Worm (Caenorhabditis elegans) whole organism, L1 larva: ENCODE results near the gene D2023.3.

ENCODE experiments used
- ceh-88 ChIP-seq: fragments of 200-800 bp; sonication (Bioruptor generic); IDR thresholded peaks from 2 replicates; pipeline ENCODE4 v1.3.6; 2022; ENCODE audit warnings: missing genetic modification characterization, missing compliant biosample characterization
- efl-1 ChIP-seq, 4 experiments: fragments of 150-350 bp; optimal IDR thresholded peaks in 3 of 4; peaks in 1 of 4; 1 replicate in 1 of 4; 2 replicates in 3 of 4; lab custom pipeline; 2014; ENCODE audit warnings: missing biosample characterization in 2 of 4, missing genetic modification characterization in 2 of 4, missing genetic modification reagents in 2 of 4
- egl-27 ChIP-seq, 2 experiments: fragments of 150-350 bp in 1 of 2; sonication (generic microtip); optimal IDR thresholded peaks; 3 replicates each; lab custom pipeline; 2017 to 2018; ENCODE audit warnings: missing biosample characterization in 2 of 2, missing genetic modification characterization in 2 of 2, missing genetic modification reagents in 2 of 2
- lin-39 ChIP-seq: fragments of 150-350 bp; optimal IDR thresholded peaks from 2 replicates; lab custom pipeline; 2014; ENCODE audit warnings: missing biosample characterization, missing genetic modification reagents, missing genetic modification characterization
- mdl-1 ChIP-seq, 2 experiments: fragments of 150-350 bp; optimal IDR thresholded peaks; 2 replicates each; lab custom pipeline; 2014 to 2017; ENCODE audit warnings: missing biosample characterization in 2 of 2, missing genetic modification characterization in 2 of 2, inconsistent platforms in 1 of 2
- nhr-12 ChIP-seq: sonication (generic microtip); optimal IDR thresholded peaks from 2 replicates; lab custom pipeline; 2017; ENCODE audit warnings: missing biosample characterization, missing genetic modification characterization
- nhr-20 ChIP-seq: sonication (generic microtip); optimal IDR thresholded peaks from 2 replicates; lab custom pipeline; 2016; ENCODE audit warnings: mild to moderate bottlenecking, missing genetic modification characterization, missing compliant biosample characterization
- nhr-28 ChIP-seq: fragments of 150-350 bp; optimal IDR thresholded peaks from 2 replicates; lab custom pipeline; 2014; ENCODE audit warnings: missing biosample characterization, missing genetic modification characterization
- skn-1 ChIP-seq: fragments of 150-350 bp; optimal IDR thresholded peaks from 2 replicates; lab custom pipeline; 2014; ENCODE audit warnings: missing biosample characterization, missing genetic modification characterization
- unc-62 ChIP-seq: fragments of 150-350 bp; optimal IDR thresholded peaks from 2 replicates; lab custom pipeline; 2014; ENCODE audit warnings: missing biosample characterization, missing genetic modification reagents, missing genetic modification characterization
- ztf-11 ChIP-seq, 2 experiments: sonication (generic microtip); optimal IDR thresholded peaks; 2 replicates each; lab custom pipeline; 2016 to 2017; ENCODE audit warnings: missing genetic modification characterization in 2 of 2, missing biosample characterization in 1 of 2, missing compliant biosample characterization in 1 of 2

DNA sequence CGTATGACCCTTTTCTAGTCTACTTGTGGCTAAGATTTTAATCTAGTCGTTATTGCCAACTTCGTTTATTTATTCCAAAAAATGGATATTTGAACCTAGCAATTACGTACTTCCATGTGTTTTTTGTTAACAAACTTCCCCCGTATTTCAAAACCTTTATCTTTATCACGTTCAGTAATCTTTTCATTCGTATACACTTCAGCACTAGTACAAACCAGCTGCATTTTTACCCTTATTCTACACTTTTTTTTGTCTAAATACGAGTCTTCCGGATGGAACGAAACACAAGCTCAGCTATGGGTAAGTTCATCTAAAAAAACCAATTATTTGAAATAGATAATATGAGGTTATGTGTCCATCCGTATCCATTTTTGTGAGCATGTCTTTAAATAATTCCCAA, 22.3 kb downstream of the D2023.3 start, which contains the start of gene D2023.1:
- no peak for TF ChIP-seq unc-62 (GFP tag; lab: Kevin White, UChicago)
- no peak for TF ChIP-seq lin-39 (tag; lab: Kevin White, UChicago)
- TF ChIP-seq nhr-20 (tag; lab: Kevin White, UChicago) = no peak
- TF ChIP-seq nhr-12 (tag; lab: Kevin White, UChicago) = no peak
- TF ChIP-seq nhr-28 (tag; lab: Kevin White, UChicago) = no peak
- no peak for TF ChIP-seq efl-1 (optimal IDR thresholded peaks at IDR 0.05; lab: Kevin White, UChicago)
- no peak for TF ChIP-seq efl-1 (GFP tag; optimal IDR thresholded peaks at IDR 0.05 in 1 of 2; lab: Kevin White, UChicago)
- no peak for TF ChIP-seq egl-27 (tag; optimal IDR thresholded peaks at IDR 0.05; lab: Kevin White, UChicago)
- no peak for TF ChIP-seq skn-1 (tag; lab: Kevin White, UChicago)
- no peak for TF ChIP-seq ceh-88
- TF ChIP-seq ztf-11 (tag; optimal IDR thresholded peaks at IDR 0.05; lab: Kevin White, UChicago) = no peak
- no peak for TF ChIP-seq mdl-1 (tag; optimal IDR thresholded peaks at IDR 0.05; lab: Kevin White, UChicago)
